Fruit fly (Drosophila melanogaster) whole organism, wandering third instar larva: ENCODE results near the gene NT1.

Experiments used
- Abd-B ChIP-seq: fragments of >200 bp; optimal IDR thresholded peaks from 2 replicates; lab custom pipeline; 2017; ENCODE audit warnings: missing biosample characterization, missing genetic modification characterization
- CG32264 ChIP-seq: fragments of 200-800 bp; sonication (Bioruptor generic); optimal IDR thresholded peaks from 2 replicates; lab custom pipeline; 2016; ENCODE audit warnings: missing biosample characterization, missing genetic modification characterization
- CrebA ChIP-seq: fragments of 200-800 bp; sonication (Bioruptor generic); optimal IDR thresholded peaks from 2 replicates; lab custom pipeline; 2016; ENCODE audit warnings: missing biosample characterization, mild to moderate bottlenecking, missing genetic modification characterization, borderline replicate concordance
- Dfd ChIP-seq: fragments of >200 bp; optimal IDR thresholded peaks from 2 replicates; lab custom pipeline; 2017; ENCODE audit warnings: missing biosample characterization, missing genetic modification characterization
- Dif ChIP-seq: fragments of 200-275, 200-300 bp; sonication (Bioruptor generic); optimal IDR thresholded peaks from 2 replicates; lab custom pipeline; 2018; ENCODE audit warnings: missing biosample characterization, missing genetic modification characterization; ENCODE audit not compliant: partially characterized antibody
- GATAd ChIP-seq: sonication (Bioruptor generic); optimal IDR thresholded peaks from 2 replicates; lab custom pipeline; 2016; ENCODE audit warnings: missing biosample characterization, missing genetic modification characterization
- HLH106 ChIP-seq: fragments of 200-800 bp; optimal IDR thresholded peaks from 3 replicates; lab custom pipeline; 2019; ENCODE audit warnings: missing biosample characterization, mild to moderate bottlenecking, missing genetic modification characterization, moderate library complexity
- Hr78 ChIP-seq: fragments of >200 bp; optimal IDR thresholded peaks from 2 replicates; lab custom pipeline; 2017; ENCODE audit warnings: missing biosample characterization, missing genetic modification characterization
- Hr83 ChIP-seq: fragments of 200-300 bp; sonication (Bioruptor generic); optimal IDR thresholded peaks from 2 replicates; lab custom pipeline; 2016; ENCODE audit warnings: missing biosample characterization, mild to moderate bottlenecking, missing genetic modification characterization, moderate library complexity; ENCODE audit not compliant: poor library complexity, severe bottlenecking
- Jra ChIP-seq: sonication (Bioruptor generic); optimal IDR thresholded peaks from 2 replicates; lab custom pipeline; 2016; ENCODE audit warnings: missing biosample characterization, missing genetic modification characterization
- Myc ChIP-seq: fragments of >200 bp; optimal IDR thresholded peaks from 2 replicates; lab custom pipeline; 2017
- N ChIP-seq: fragments of >200 bp; optimal IDR thresholded peaks from 2 replicates; lab custom pipeline; 2018; ENCODE audit warnings: missing biosample characterization, missing external identifiers, missing genetic modification characterization
- OdsH ChIP-seq: fragments of 200-800 bp; sonication (Bioruptor generic); optimal IDR thresholded peaks from 2 replicates; lab custom pipeline; 2016; ENCODE audit warnings: missing biosample characterization, mild to moderate bottlenecking, missing genetic modification characterization
- Rel ChIP-seq, 2 experiments: fragments of 200-800 bp; sonication (Bioruptor generic) in 1 of 2; optimal IDR thresholded peaks; 2 replicates in 1 of 2; 3 replicates in 1 of 2; lab custom pipeline; 2016 to 2019; ENCODE audit warnings: mild to moderate bottlenecking in 2 of 2, missing biosample characterization in 2 of 2, missing genetic modification characterization in 2 of 2, moderate library complexity in 1 of 2
- Vsx2 ChIP-seq: fragments of 200-300, 225-300 bp; sonication (Bioruptor generic); optimal IDR thresholded peaks from 2 replicates; lab custom pipeline; 2018; ENCODE audit warnings: missing biosample characterization, missing genetic modification characterization; ENCODE audit not compliant: partially characterized antibody
- brk ChIP-seq: fragments of 200-800 bp; sonication (Bioruptor generic); optimal IDR thresholded peaks from 2 replicates; lab custom pipeline; 2016; ENCODE audit warnings: missing biosample characterization, mild to moderate bottlenecking, missing genetic modification characterization
- dl ChIP-seq, 2 experiments: fragments of 175-275, 200-275 bp in 1 of 2; fragments of 200-275 bp in 1 of 2; sonication (Bioruptor generic); optimal IDR thresholded peaks; lab custom pipeline; 2018; ENCODE audit warnings: mild to moderate bottlenecking in 2 of 2, missing biosample characterization in 2 of 2, missing genetic modification characterization in 2 of 2, moderate library complexity in 2 of 2; ENCODE audit not compliant: partially characterized antibody in 2 of 2, insufficient read depth in 1 of 2
- dmrt93B ChIP-seq: fragments of 200-800 bp; sonication (Bioruptor generic); optimal IDR thresholded peaks from 2 replicates; lab custom pipeline; 2018; ENCODE audit warnings: missing biosample characterization, mild to moderate bottlenecking, missing genetic modification characterization
- ey ChIP-seq: fragments of 200-800 bp; sonication (Bioruptor generic); optimal IDR thresholded peaks from 2 replicates; lab custom pipeline; 2016; ENCODE audit warnings: missing biosample characterization, missing genetic modification characterization
- fru ChIP-seq: fragments of 200-800 bp; sonication (Bioruptor generic); optimal IDR thresholded peaks from 3 replicates; lab custom pipeline; 2016; ENCODE audit warnings: missing biosample characterization, mild to moderate bottlenecking, missing genetic modification characterization
- h ChIP-seq: fragments of 200-800 bp; sonication (Bioruptor generic); optimal IDR thresholded peaks from 3 replicates; lab custom pipeline; 2016; ENCODE audit warnings: missing biosample characterization, mild to moderate bottlenecking, missing genetic modification characterization
- jim ChIP-seq: fragments of 175-275, 200-325 bp; sonication (Bioruptor generic); optimal IDR thresholded peaks from 2 replicates; lab custom pipeline; 2016; ENCODE audit warnings: missing biosample characterization, mild to moderate bottlenecking, missing genetic modification characterization
- lola ChIP-seq: fragments of >200 bp; optimal IDR thresholded peaks from 2 replicates; lab custom pipeline; 2017; ENCODE audit warnings: missing biosample characterization, missing genetic modification characterization
- pan ChIP-seq: fragments of >200 bp; optimal IDR thresholded peaks from 2 replicates; lab custom pipeline; 2017
- psq ChIP-seq: fragments of 200-800 bp; sonication (Bioruptor generic); optimal IDR thresholded peaks from 3 replicates; lab custom pipeline; 2017; ENCODE audit warnings: missing biosample characterization, mild to moderate bottlenecking, missing genetic modification characterization, moderate library complexity
- rgr ChIP-seq: fragments of 200-800 bp; sonication (Bioruptor generic); optimal IDR thresholded peaks from 3 replicates; lab custom pipeline; 2016; ENCODE audit warnings: missing biosample characterization, mild to moderate bottlenecking, missing genetic modification characterization
- sage ChIP-seq: fragments of 200-800 bp; sonication (Bioruptor generic); optimal IDR thresholded peaks from 2 replicates; lab custom pipeline; 2016; ENCODE audit warnings: missing biosample characterization, mild to moderate bottlenecking, missing genetic modification characterization
- sv ChIP-seq: fragments of 200-800 bp; sonication (Bioruptor generic); optimal IDR thresholded peaks from 3 replicates; lab custom pipeline; 2016; ENCODE audit warnings: missing biosample characterization, missing genetic modification characterization
- usp ChIP-seq: fragments of >200 bp; optimal IDR thresholded peaks from 2 replicates; lab custom pipeline; 2017; ENCODE audit warnings: missing biosample characterization, missing genetic modification characterization
- woc ChIP-seq: sonication (Bioruptor generic); optimal IDR thresholded peaks from 2 replicates; lab custom pipeline; 2016; ENCODE audit warnings: missing biosample characterization, mild to moderate bottlenecking, missing genetic modification characterization

The NT1 gene

DNA sequence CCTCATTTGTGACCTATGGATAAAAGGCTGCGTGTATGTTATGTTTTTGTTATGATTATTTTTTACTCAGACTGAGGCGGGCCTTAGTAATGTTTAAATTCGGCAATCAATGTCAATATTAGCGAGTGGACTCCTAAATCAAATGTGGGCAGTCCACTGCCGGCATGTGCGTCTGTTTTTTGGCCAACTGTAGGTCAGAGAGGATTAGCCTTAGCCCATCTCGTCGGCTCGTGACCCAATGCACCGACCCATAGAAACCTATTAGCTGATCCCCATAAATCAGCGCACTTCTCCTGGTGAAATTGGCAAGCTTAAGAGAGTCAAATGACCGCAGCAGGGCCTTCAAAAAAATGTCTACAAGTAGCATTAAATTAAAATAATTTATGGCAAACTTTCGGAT, 32.5 kb downstream of the NT1 start:
- no peak for TF ChIP-seq Myc (lab: Kevin White, UChicago)

DNA sequence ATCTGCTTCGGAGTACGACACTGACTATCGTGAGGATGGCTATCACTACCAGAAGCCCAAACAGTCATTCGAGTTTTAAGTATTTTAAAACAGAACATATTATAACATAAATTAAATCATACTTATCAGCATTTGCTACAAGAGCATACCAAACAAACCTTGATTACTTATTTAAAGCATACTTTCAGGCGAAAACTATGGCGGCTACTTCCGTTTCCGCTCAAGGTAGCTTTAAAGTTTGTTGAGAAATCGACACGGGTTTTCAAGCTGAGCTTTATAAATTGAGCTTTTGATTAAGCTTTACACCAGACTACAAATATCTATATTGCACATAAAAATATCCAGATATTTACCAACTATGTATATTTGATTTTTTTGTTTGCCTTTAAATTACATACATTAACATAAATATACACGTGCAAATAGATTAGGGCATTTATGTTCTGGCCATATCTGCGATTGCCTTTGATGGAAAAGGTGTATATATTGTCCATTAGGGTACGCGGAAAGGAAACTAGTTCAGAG, 33.2 kb downstream of the NT1 start:
- no peak for TF ChIP-seq Rel (GFP tag; optimal IDR thresholded peaks at IDR 0.05; lab: Kevin White, UChicago)
- no peak for TF ChIP-seq Rel (tag; optimal IDR thresholded peaks at IDR 0.05; lab: Kevin White, UChicago)
- no peak for TF ChIP-seq woc
- TF ChIP-seq brk, result no peak
- TF ChIP-seq dmrt93B (GFP tag; lab: Kevin White, UChicago), result peak; percentile 2
- TF ChIP-seq h, result peak; percentile 23
- TF ChIP-seq sage, result no peak
- peak; percentile 78 for TF ChIP-seq sv (GFP tag; lab: Kevin White, UChicago)
- TF ChIP-seq rgr (GFP tag; lab: Kevin White, UChicago), result peak; percentile 40
- no peak for TF ChIP-seq Dfd

DNA sequence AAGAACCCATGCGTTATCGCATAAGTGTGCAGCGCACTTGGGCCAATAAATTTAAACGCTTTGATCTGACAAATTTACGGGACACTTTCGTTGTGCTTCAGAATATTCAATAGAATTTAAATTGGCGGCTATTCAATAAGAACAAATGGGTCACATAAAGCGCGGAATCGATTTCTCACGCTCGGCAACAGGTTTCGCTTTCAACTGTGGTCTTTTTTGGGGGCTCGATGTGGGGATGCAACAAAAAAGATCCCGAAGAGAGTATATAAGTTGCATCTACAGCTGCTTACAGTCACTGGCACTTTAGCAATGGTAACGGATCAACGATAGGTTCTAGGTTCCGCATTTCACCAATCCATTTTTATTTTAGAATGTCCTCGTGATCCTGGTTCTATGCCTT, 35.5 kb downstream of the NT1 start, which contains the start of gene CG11349:
Gene CG11349, plus strand, starts transcription at position 301 of the 400 bp plus-strand sequence.
- TF ChIP-seq lola, result no peak

DNA sequence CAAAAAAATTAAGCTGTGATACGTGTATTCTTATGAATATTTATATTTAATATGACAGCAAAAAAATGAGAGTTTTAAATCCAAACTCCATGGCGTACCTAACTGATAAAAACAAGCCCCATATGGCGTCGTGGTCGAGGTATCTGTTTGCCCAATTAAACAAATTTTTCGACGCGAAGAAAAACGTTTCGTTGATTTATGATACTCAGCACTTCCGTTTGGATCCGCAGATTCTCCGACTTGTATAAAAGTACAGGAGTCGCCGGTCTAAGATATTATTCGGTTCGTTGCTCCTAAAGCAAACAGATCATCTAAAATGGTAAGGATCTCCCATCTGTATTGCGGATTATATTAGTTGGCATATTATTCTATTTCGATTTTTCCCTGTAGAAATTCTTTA, 36.8 kb downstream of the NT1 start, which contains the start of gene CG32248:
Gene CG32248, plus strand, starts transcription at position 301 of the 400 bp plus-strand sequence.
- TF ChIP-seq ey (no peak), woc (no peak), psq (GFP tag; lab: Kevin White, UChicago) (no peak), Abd-B (no peak), Hr83 (GFP tag; lab: Kevin White, UChicago) (no peak), GATAd (GFP tag; lab: Kevin White, UChicago) (no peak), CrebA (no peak), N (no peak), Hr78 (GFP tag; lab: Kevin White, UChicago) (no peak), sv (GFP tag; lab: Kevin White, UChicago) (no peak), usp (GFP tag; lab: Kevin White, UChicago) (no peak), dmrt93B (GFP tag; lab: Kevin White, UChicago) (no peak)

DNA sequence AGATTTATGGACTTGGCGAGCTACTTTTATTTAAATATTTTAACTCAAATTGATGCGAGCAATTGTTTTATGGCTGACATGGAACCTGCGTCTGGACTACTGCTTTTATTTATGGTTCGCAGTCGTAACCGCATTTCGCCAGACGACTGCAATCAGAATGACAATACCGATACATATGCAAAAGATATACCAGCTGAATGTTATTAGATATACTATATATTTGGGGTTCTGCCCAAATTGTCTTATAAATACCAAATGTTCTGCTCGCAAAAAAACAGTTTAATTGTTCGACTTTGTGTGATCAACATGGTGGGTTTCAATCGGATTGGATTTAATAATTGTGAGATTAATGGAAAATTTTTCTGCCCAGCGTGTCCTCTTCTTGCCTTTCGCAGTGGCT, 38.5 kb downstream of the NT1 start, which contains the start of gene CG32249:
Gene CG32249, plus strand, starts transcription at position 301 of the 400 bp plus-strand sequence.
- TF ChIP-seq jim (GFP tag; lab: Kevin White, UChicago) (no peak), fru (GFP tag; lab: Kevin White, UChicago) (no peak), ey (no peak), dmrt93B (GFP tag; lab: Kevin White, UChicago) (no peak), OdsH (GFP tag; lab: Kevin White, UChicago) (no peak), dl (GFP tag; optimal IDR thresholded peaks at IDR 0.05; lab: Kevin White, UChicago; ENCODE audit: insufficient read depth in 1 of 2, partially characterized antibody in 2 of 2) (no peak), Hr78 (GFP tag; lab: Kevin White, UChicago) (no peak), pan (lab: Kevin White, UChicago) (no peak), N (no peak), Dif (GFP tag; lab: Kevin White, UChicago) (no peak), lola (no peak), CrebA (no peak), Vsx2 (GFP tag; lab: Kevin White, UChicago) (no peak), sage (no peak), Jra (GFP tag; lab: Kevin White, UChicago) (no peak), CG32264 (no peak), GATAd (GFP tag; lab: Kevin White, UChicago) (no peak), sv (GFP tag; lab: Kevin White, UChicago) (no peak), psq (GFP tag; lab: Kevin White, UChicago) (no peak)

DNA sequence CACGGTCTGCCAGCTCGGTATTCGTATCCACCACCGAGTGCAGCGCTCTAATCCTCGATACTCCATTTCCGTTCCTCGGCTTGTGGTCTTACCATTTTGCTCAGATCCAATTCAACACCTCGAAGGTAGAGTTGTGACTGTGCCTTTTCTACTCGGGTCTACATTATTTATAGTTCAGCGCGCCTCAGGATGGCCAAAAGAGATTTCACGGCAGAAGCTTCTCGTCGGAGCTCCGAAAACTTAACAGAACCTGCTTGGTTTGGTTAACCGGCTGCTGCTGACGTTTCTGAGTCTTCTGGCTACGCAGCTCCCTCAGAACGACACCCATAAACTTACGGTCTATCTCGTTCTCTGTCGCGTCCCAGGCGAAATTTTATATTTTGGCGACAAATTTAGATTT, 41.7 kb downstream of the NT1 start, which contains the start of gene CG32241:
Gene CG32241, minus strand, starts transcription at position 101 of the 400 bp plus-strand sequence.
- TF ChIP-seq OdsH (GFP tag; lab: Kevin White, UChicago) (no peak), GATAd (GFP tag; lab: Kevin White, UChicago) (no peak), HLH106 (tag; lab: Kevin White, UChicago) (no peak), Hr83 (GFP tag; lab: Kevin White, UChicago) (no peak), rgr (GFP tag; lab: Kevin White, UChicago) (no peak), Hr78 (GFP tag; lab: Kevin White, UChicago) (no peak), lola (no peak)
